Fruit fly (Drosophila melanogaster): ENCODE measurements around the gene CG4325.
A peak's percentile ranks its signal among the peaks of the same experiment; 100 is the strongest.

The CG4325 gene

dm6 chrX:2087501-2087900, 43.9 kb upstream of the CG4325 start (continued):
- TF ChIP-seq CG8290 (GFP tag; optimal IDR thresholded peaks at IDR 0.05) (no peak), CG8290 (tag; optimal IDR thresholded peaks at IDR 0.05) (peak in 1 of 2 experiments; percentile 90), zfh2 (GFP tag; optimal IDR thresholded peaks at IDR 0.05) (peak; percentile 6), fru (optimal IDR thresholded peaks at IDR 0.05) (no peak), Pdp1 (GFP tag; optimal IDR thresholded peaks at IDR 0.05) (peak; percentile 34 to 36), Elba2 (GFP tag; optimal IDR thresholded peaks at IDR 0.05) (no peak), CG32532 (GFP tag; IDR thresholded peaks at IDR 0.05) (peak; percentile 66), Hr51 (GFP tag; optimal IDR thresholded peaks at IDR 0.05) (peak in 1 of 2 experiments; percentile 71), MESR4 (GFP tag; optimal IDR thresholded peaks at IDR 0.05) (no peak), CG1233 (GFP tag; optimal IDR thresholded peaks at IDR 0.05) (peak; percentile 7), CG11456 (GFP tag; IDR thresholded peaks at IDR 0.05) (0 out of 3 replicates have a peak, but pooled peaks have one; percentile 52), CG9609 (GFP tag; optimal IDR thresholded peaks at IDR 0.05) (peak; percentile 34), Myb (GFP tag; optimal IDR thresholded peaks at IDR 0.05) (peak; percentile 40), CG31441 (GFP tag; IDR thresholded peaks at IDR 0.05) (peak; percentile 56; the same call in 1 of the 2 replicates), CG6683 (GFP tag; optimal IDR thresholded peaks at IDR 0.05) (no peak), Fer3 (tag; optimal IDR thresholded peaks at IDR 0.05) (peak; percentile 18), Atf-2 (GFP tag; optimal IDR thresholded peaks at IDR 0.05) (peak; percentile 17), PHDP (tag; optimal IDR thresholded peaks at IDR 0.05) (peak; percentile 54), CG17568 (GFP tag; optimal IDR thresholded peaks at IDR 0.05) (peak; percentile 39), HHEX (GFP tag; optimal IDR thresholded peaks at IDR 0.05) (peak; percentile 15), CG15269 (tag; optimal IDR thresholded peaks at IDR 0.05) (peak; percentile 74), Hey (tag; optimal IDR thresholded peaks at IDR 0.05) (no peak), CG10366 (GFP tag; IDR thresholded peaks at IDR 0.05) (peak; percentile 78), Bteb2 (GFP tag; optimal IDR thresholded peaks at IDR 0.05) (peak; percentile 18), stc (GFP tag; IDR thresholded peaks at IDR 0.05) (peak; percentile 67), ab (GFP tag; optimal IDR thresholded peaks at IDR 0.05) (no peak), CG8765 (GFP tag; IDR thresholded peaks at IDR 0.05) (no peak), bcd (GFP tag; optimal IDR thresholded peaks at IDR 0.05) (peak; percentile 29), CG11723 (GFP tag; optimal IDR thresholded peaks at IDR 0.05) (peak; percentile 51), ems (GFP tag; optimal IDR thresholded peaks at IDR 0.05) (peak; percentile 25), Dad (GFP tag; optimal IDR thresholded peaks at IDR 0.05) (peak; percentile 27), cg (GFP tag; optimal IDR thresholded peaks at IDR 0.05) (peak; percentile 44), unpg (GFP tag; optimal IDR thresholded peaks at IDR 0.05) (peak; percentile 60), CG3847 (GFP tag; IDR thresholded peaks at IDR 0.05) (peak; percentile 55; the same call in 1 of the 2 replicates), Aef1 (GFP tag; IDR thresholded peaks at IDR 0.05) (0 out of 3 replicates have a peak, but pooled peaks have one; percentile 14), CG9797 (GFP tag; optimal IDR thresholded peaks at IDR 0.05) (no peak), Oli (tag; optimal IDR thresholded peaks at IDR 0.05) (peak; percentile 68), CG11093 (GFP tag; IDR thresholded peaks at IDR 0.05) (peak; percentile 47; the same call in 2 of the 3 replicates), CG10565 (GFP tag; optimal IDR thresholded peaks at IDR 0.05) (no peak), toy (GFP tag; IDR thresholded peaks at IDR 0.05) (0 out of 2 replicates have a peak, but pooled peaks have one; percentile 32), B-H1 (GFP tag; IDR thresholded peaks at IDR 0.05) (peak; percentile 52; the same call in 2 of the 3 replicates), CG3726 (GFP tag; IDR thresholded peaks at IDR 0.05) (0 out of 3 replicates have a peak, but pooled peaks have one; percentile 37), CHES-1-like (GFP tag; optimal IDR thresholded peaks at IDR 0.05) (peak; percentile 29), phol (tag; optimal IDR thresholded peaks at IDR 0.05) (peak; percentile 53), CG11398 (GFP tag; optimal IDR thresholded peaks at IDR 0.05) (peak; percentile 56), CG6765 (GFP tag; optimal IDR thresholded peaks at IDR 0.05) (no peak), Abd-B (GFP tag; optimal IDR thresholded peaks at IDR 0.05) (peak; percentile 31), D19A (tag; optimal IDR thresholded peaks at IDR 0.05) (peak; percentile 56), hkb (optimal IDR thresholded peaks at IDR 0.05) (no peak), hkb (GFP tag; IDR thresholded peaks at IDR 0.05) (peak; percentile 75), sisA (GFP tag; IDR thresholded peaks at IDR 0.05) (peak; percentile 65), CG14050 (GFP tag; IDR thresholded peaks at IDR 0.05) (peak; percentile 78)
